Worm (Caenorhabditis elegans): ENCODE data around the gene tra-2.

The tra-2 gene

DNA sequence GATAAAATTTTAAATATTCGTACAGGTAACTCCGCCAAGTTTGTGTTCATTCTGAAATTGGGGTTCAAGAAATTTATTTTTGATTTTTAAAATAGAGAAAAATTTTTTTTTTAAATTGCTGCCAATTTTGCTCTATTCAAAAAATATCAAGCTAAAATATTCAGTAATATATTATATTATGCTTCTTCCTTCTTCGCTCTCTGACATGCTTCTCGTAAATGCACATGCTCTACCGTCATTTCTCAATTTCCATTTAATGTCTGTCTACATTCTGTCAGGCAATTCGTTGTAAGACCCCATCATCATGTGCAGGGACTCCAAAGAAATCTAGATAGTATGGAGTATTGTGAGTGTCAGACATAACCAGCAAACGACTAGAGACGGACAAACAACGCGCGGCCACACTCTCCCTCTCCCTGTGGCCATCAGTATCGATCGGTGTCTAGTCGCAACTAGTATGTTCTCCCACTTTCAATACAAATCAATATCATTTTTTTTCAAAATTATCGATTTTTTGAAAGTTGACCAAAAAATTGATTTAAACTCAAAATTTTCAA, 14.1 kb downstream of the tra-2 start, which contains the start of the genes malt-1 and ceh-38 (continued):
- TF ChIP-seq mxl-3 (GFP tag; optimal IDR thresholded peaks at IDR 0.05), result peak; percentile 93
- peak; percentile 19 for TF ChIP-seq ceh-32 (tag; optimal IDR thresholded peaks at IDR 0.05; ENCODE audit: poor library complexity)
- peak; percentile 65 for TF ChIP-seq lin-39 (tag; optimal IDR thresholded peaks at IDR 0.05)
- TF ChIP-seq nhr-237 (tag; optimal IDR thresholded peaks at IDR 0.05), result no peak
- peak; percentile 66 for TF ChIP-seq tra-1 (GFP tag; IDR thresholded peaks at IDR 0.05)
- TF ChIP-seq egl-27 (tag; optimal IDR thresholded peaks at IDR 0.05), result no peak
- TF ChIP-seq duxl-1 (tag; optimal IDR thresholded peaks at IDR 0.05; ENCODE audit: poor library complexity), result peak; percentile 89
- no peak for TF ChIP-seq daf-8 (GFP tag; IDR thresholded peaks at IDR 0.05)
- peak; percentile 43 for TF ChIP-seq fos-1 (tag; optimal IDR thresholded peaks at IDR 0.05)
- TF ChIP-seq nhr-28 (tag; optimal IDR thresholded peaks at IDR 0.05), result peak; percentile 97
- no peak for TF ChIP-seq ceh-28 (tag; optimal IDR thresholded peaks at IDR 0.05)
- peak; percentile 96 for TF ChIP-seq hlh-11 (tag; optimal IDR thresholded peaks at IDR 0.05)
- TF ChIP-seq Y75B8A.6 (GFP tag; IDR thresholded peaks at IDR 0.05), result no peak
- peak; percentile 27 for TF ChIP-seq lin-15B (tag; optimal IDR thresholded peaks at IDR 0.05)
- TF ChIP-seq zfp-2 (tag; optimal IDR thresholded peaks at IDR 0.05), result peak; percentile 59
- no peak for TF ChIP-seq zfp-3 (GFP tag; conservative IDR thresholded peaks at IDR 0.05)
- no peak for TF ChIP-seq aly-2 (tag; optimal IDR thresholded peaks at IDR 0.05)
- TF ChIP-seq nhr-76 (tag; optimal IDR thresholded peaks at IDR 0.05), result no peak
- TF ChIP-seq ZK337.2 (GFP tag; IDR thresholded peaks at IDR 0.05), result no peak
- TF ChIP-seq snpc-4 (tag; optimal IDR thresholded peaks at IDR 0.05), result peak; percentile 72
- TF ChIP-seq ces-1 (GFP tag; optimal IDR thresholded peaks at IDR 0.05), result no peak
- TF ChIP-seq lin-29 (GFP tag; IDR thresholded peaks at IDR 0.05), result peak; percentile 34; the same call in 1 of the 2 replicates
- peak; percentile 96 for TF ChIP-seq rbr-2 (tag; optimal IDR thresholded peaks at IDR 0.05)
- 0 out of 2 replicates have a peak, but pooled peaks have one; percentile 15 for TF ChIP-seq F44E2.7 (GFP tag; IDR thresholded peaks at IDR 0.05)
- peak; percentile 73 for TF ChIP-seq lin-38 (GFP tag; IDR thresholded peaks at IDR 0.05)
- TF ChIP-seq lin-1 (GFP tag; IDR thresholded peaks at IDR 0.05), result peak; percentile 47; the same call in 1 of the 2 replicates
- TF ChIP-seq Y105C5A.15 (GFP tag; IDR thresholded peaks at IDR 0.05), result no peak
- TF ChIP-seq set-16 (GFP tag; IDR thresholded peaks at IDR 0.05), result no peak
- TF ChIP-seq F37D6.2 (tag; optimal IDR thresholded peaks at IDR 0.05), result peak; percentile 90
- TF ChIP-seq F26F4.8 (GFP tag; conservative IDR thresholded peaks at IDR 0.05), result no peak
- no peak for TF ChIP-seq ztf-11 (tag; optimal IDR thresholded peaks at IDR 0.05)
- peak; percentile 54 to 98 for TF ChIP-seq mdl-1 (tag; optimal IDR thresholded peaks at IDR 0.05)
- TF ChIP-seq ceh-20 (GFP tag; IDR thresholded peaks at IDR 0.05), result peak; percentile 88
- TF ChIP-seq mdt-29 (GFP tag; IDR thresholded peaks at IDR 0.05), result 0 out of 2 replicates have a peak, but pooled peaks have one; percentile 31
- peak; percentile 81 for TF ChIP-seq jun-1 (tag; optimal IDR thresholded peaks at IDR 0.05)
- peak; percentile 97 for TF ChIP-seq fkh-10 (GFP tag; optimal IDR thresholded peaks at IDR 0.05)
- no peak for TF ChIP-seq dmd-9 (GFP tag; IDR thresholded peaks at IDR 0.05)
- peak; percentile 77 for TF ChIP-seq vab-7 (GFP tag; IDR thresholded peaks at IDR 0.05)
- no peak for TF ChIP-seq nhr-111 (GFP tag; optimal IDR thresholded peaks at IDR 0.05)
- peak; percentile 45; the same call in 1 of the 2 replicates for TF ChIP-seq egl-43 (GFP tag; IDR thresholded peaks at IDR 0.05)
- peak; percentile 77 for TF ChIP-seq ztf-7 (tag; optimal IDR thresholded peaks at IDR 0.05)
- peak; percentile 88 for TF ChIP-seq lin-13 (GFP tag; optimal IDR thresholded peaks at IDR 0.05)
- peak; percentile 88 for TF ChIP-seq ctbp-1 (GFP tag; IDR thresholded peaks at IDR 0.05)
- no peak for TF ChIP-seq madf-5 (GFP tag; IDR thresholded peaks at IDR 0.05)
- TF ChIP-seq Y48G9A.11 (GFP tag; IDR thresholded peaks at IDR 0.05), result no peak
- TF ChIP-seq nhr-41 (GFP tag; IDR thresholded peaks at IDR 0.05), result 0 out of 2 replicates have a peak, but pooled peaks have one; percentile 12
- TF ChIP-seq gei-8 (GFP tag; optimal IDR thresholded peaks at IDR 0.05), result no peak
- no peak for TF ChIP-seq snpc-1.2 (GFP tag; IDR thresholded peaks at IDR 0.05)
- TF ChIP-seq tag-97 (GFP tag; IDR thresholded peaks at IDR 0.05), result no peak
- TF ChIP-seq T20F7.1 (GFP tag; optimal IDR thresholded peaks at IDR 0.05), result peak; percentile 88
- TF ChIP-seq unc-130 (GFP tag; optimal IDR thresholded peaks at IDR 0.05), result peak; percentile 16
